Worm (Caenorhabditis elegans): Measurements from ENCODE around the gene catp-5.

Gene catp-5

DNA sequence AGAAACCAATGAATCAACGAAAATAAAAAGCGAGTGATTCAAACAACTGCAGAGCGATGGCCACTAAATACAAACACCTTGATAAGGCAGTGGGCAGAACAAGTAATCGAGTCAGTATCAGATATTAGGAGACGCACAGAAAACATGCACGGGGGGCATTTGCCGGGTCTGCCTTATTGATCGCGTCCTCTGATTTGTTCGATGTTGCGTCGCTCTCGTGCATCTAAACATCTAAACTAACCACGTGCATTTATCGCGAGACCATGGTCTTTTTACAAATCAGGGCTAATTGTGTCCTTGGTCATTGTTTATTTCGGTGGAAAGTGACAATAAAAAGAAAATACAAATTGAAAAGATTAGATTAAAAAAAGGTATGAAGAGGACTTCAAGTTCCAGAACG, 14.7 kb downstream of the catp-5 start, which contains the start of gene K07E3.4:
Gene K07E3.4, minus strand, starts transcription at position 100 of the 400 bp plus-strand sequence.
- TF ChIP-seq ces-1 (GFP tag; optimal IDR thresholded peaks at IDR 0.05) (no peak), sdz-12 (GFP tag; optimal IDR thresholded peaks at IDR 0.05) (no peak), nhr-77 (tag; optimal IDR thresholded peaks at IDR 0.05) (peak; percentile 54), nhr-28 (tag; optimal IDR thresholded peaks at IDR 0.05) (peak; percentile 85), Y48G9A.11 (GFP tag; IDR thresholded peaks at IDR 0.05) (no peak), hlh-11 (tag; optimal IDR thresholded peaks at IDR 0.05) (peak; percentile 86), mdt-29 (GFP tag; IDR thresholded peaks at IDR 0.05) (no peak), zag-1 (tag; optimal IDR thresholded peaks at IDR 0.05) (no peak), nhr-6 (tag; optimal IDR thresholded peaks at IDR 0.05) (no peak), gei-8 (GFP tag; optimal IDR thresholded peaks at IDR 0.05) (peak; percentile 51), rbr-2 (tag; optimal IDR thresholded peaks at IDR 0.05) (peak; percentile 22), aha-1 (tag) (peak; percentile 38), ama-1 (optimal IDR thresholded peaks at IDR 0.05) (peak; percentile 5), ceh-28 (tag; optimal IDR thresholded peaks at IDR 0.05) (no peak), T20F7.1 (GFP tag; optimal IDR thresholded peaks at IDR 0.05) (peak; percentile 26), nhr-25 (tag; optimal IDR thresholded peaks at IDR 0.05; ENCODE audit: borderline replicate concordance, insufficient read depth) (peak; percentile 66), hlh-30 (tag; optimal IDR thresholded peaks at IDR 0.05; ENCODE audit: insufficient read depth) (peak; percentile 95), lim-7 (GFP tag; IDR thresholded peaks at IDR 0.05) (no peak), lin-1 (GFP tag; IDR thresholded peaks at IDR 0.05) (peak; percentile 43; the same call in 1 of the 2 replicates), lin-13 (GFP tag; optimal IDR thresholded peaks at IDR 0.05) (peak; percentile 9), daf-16 (GFP tag; optimal IDR thresholded peaks at IDR 0.05) (no peak), daf-16 (tag; optimal IDR thresholded peaks at IDR 0.05) (peak; percentile 86), hif-1 (tag; optimal IDR thresholded peaks at IDR 0.05) (peak in 1 of 2 experiments; percentile 55), nhr-102 (tag; optimal IDR thresholded peaks at IDR 0.05) (peak; percentile 27), zfp-3 (GFP tag; conservative IDR thresholded peaks at IDR 0.05) (no peak; the same call in 1 of the 2 replicates), duxl-1 (tag; optimal IDR thresholded peaks at IDR 0.05; ENCODE audit: poor library complexity) (no peak), nhr-48 (tag; optimal IDR thresholded peaks at IDR 0.05) (peak; percentile 48), fos-1 (tag; optimal IDR thresholded peaks at IDR 0.05) (no peak), snpc-1.2 (GFP tag; IDR thresholded peaks at IDR 0.05) (no peak), unc-62 (GFP tag; optimal IDR thresholded peaks at IDR 0.05 in 1 of 2) (peak in 1 of 2 experiments; percentile 77), unc-62 (tag; optimal IDR thresholded peaks at IDR 0.05) (no peak), php-3 (GFP tag; IDR thresholded peaks at IDR 0.05) (peak; percentile 5; the same call in 1 of the 2 replicates), dpl-1 (GFP tag; optimal IDR thresholded peaks at IDR 0.05) (peak; percentile 15), jun-1 (tag; optimal IDR thresholded peaks at IDR 0.05) (no peak), lsy-2 (tag; optimal IDR thresholded peaks at IDR 0.05) (peak in 1 of 2 experiments; percentile 46), mdl-1 (tag; optimal IDR thresholded peaks at IDR 0.05) (peak; percentile 67 to 91), tra-1 (GFP tag; IDR thresholded peaks at IDR 0.05) (0 out of 2 replicates have a peak, but pooled peaks have one; percentile 31), nhr-11 (tag; optimal IDR thresholded peaks at IDR 0.05) (peak; percentile 6), dmd-6 (GFP tag; IDR thresholded peaks at IDR 0.05) (peak; percentile 70), daf-8 (GFP tag; IDR thresholded peaks at IDR 0.05) (no peak), mes-2 (tag; optimal IDR thresholded peaks at IDR 0.05; ENCODE audit: poor library complexity, severe bottlenecking) (peak; percentile 50), mep-1 (tag; optimal IDR thresholded peaks at IDR 0.05) (peak; percentile 82), pqm-1 (tag; optimal IDR thresholded peaks at IDR 0.05) (peak; percentile 42), spr-1 (tag; optimal IDR thresholded peaks at IDR 0.05) (peak; percentile 22), dve-1 (tag; optimal IDR thresholded peaks at IDR 0.05; ENCODE audit: insufficient read depth) (peak; percentile 84), mxl-3 (GFP tag; optimal IDR thresholded peaks at IDR 0.05) (peak; percentile 78)

Data from whole organism, L4 larva.